Fruit fly (Drosophila melanogaster): ENCODE measurements around the gene CG4995.

The CG4995 gene

DNA sequence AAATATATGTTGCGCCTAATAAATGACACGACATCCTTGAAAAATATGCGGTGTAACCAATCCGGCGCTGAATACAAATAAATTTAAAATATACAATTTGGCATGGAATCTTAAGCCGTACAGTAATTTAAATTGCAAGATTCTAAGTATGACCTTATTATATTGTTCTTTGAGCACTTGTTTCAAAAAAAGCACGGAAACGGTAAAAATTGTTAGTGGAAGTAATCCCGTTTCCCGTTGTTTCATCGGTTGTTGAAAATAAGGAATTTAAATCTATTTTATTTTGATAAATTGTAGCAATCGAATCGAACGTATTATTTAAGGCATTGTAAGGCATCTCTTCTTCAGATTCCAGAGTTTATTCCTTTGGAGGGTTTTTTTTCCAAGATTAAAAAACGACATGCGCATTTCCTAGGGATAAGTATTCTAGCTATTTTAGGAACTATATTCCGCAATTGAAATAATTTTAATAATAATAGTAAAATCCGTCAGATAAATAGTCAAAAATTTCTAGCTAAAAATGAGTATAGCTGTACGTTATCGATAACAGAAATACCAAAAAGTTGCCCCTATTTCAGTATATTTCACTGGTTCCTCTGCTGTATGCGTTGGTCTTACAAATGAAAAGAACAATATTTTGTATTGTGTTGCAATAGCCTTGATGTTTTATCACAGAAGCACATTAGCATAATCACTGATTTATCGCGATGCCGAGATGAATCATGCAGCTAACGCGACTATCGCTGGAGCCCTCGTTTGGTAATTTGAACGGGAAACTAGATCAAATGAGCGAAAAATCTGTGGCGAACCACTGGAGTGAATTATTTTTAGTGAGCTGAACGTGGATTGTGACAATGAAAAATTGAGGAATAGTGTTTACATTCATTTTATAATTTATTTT, 11.1 kb downstream of the CG4995 start, which contains the start of gene GATAd:
TSS of gene GATAd (plus strand) at position 644 of the 901 bp plus-strand sequence.
- TF ChIP-seq Hr96 (GFP tag; optimal IDR thresholded peaks at IDR 0.05): no peak
- TF ChIP-seq cnc (optimal IDR thresholded peaks at IDR 0.05): no peak
- TF ChIP-seq CG11617 (GFP tag; optimal IDR thresholded peaks at IDR 0.05): no peak
- TF ChIP-seq tj (GFP tag; optimal IDR thresholded peaks at IDR 0.05): no peak
- TF ChIP-seq CG7101 (tag; optimal IDR thresholded peaks at IDR 0.05): peak; percentile 8
- TF ChIP-seq ovo (GFP tag; optimal IDR thresholded peaks at IDR 0.05): no peak
- peak; percentile 41 for TF ChIP-seq bab1 (GFP tag; optimal IDR thresholded peaks at IDR 0.05)
- peak; percentile 23 for TF ChIP-seq Mnt (GFP tag; optimal IDR thresholded peaks at IDR 0.05)
- peak; percentile 15 for TF ChIP-seq CG12768 (GFP tag; optimal IDR thresholded peaks at IDR 0.05)
- no peak for TF ChIP-seq cic (GFP tag; optimal IDR thresholded peaks at IDR 0.05)
- peak; percentile 38 for TF ChIP-seq pad (GFP tag; optimal IDR thresholded peaks at IDR 0.05)
- TF ChIP-seq kay (GFP tag; ENCODE audit: borderline replicate concordance): peak; percentile 98
- no peak for TF ChIP-seq CG5204 (GFP tag; optimal IDR thresholded peaks at IDR 0.05)
- no peak for TF ChIP-seq CG14711 (tag; optimal IDR thresholded peaks at IDR 0.05)
- no peak for TF ChIP-seq Crg-1 (GFP tag; optimal IDR thresholded peaks at IDR 0.05)
- TF ChIP-seq CG7045 (GFP tag; optimal IDR thresholded peaks at IDR 0.05): no peak
- TF ChIP-seq CG1620 (GFP tag; optimal IDR thresholded peaks at IDR 0.05): no peak
- peak; percentile 30 for TF ChIP-seq CG33017 (tag; optimal IDR thresholded peaks at IDR 0.05)
- TF ChIP-seq Clk (GFP tag; optimal IDR thresholded peaks at IDR 0.05): no peak
- no peak for TF ChIP-seq toe (GFP tag; optimal IDR thresholded peaks at IDR 0.05)

DNA sequence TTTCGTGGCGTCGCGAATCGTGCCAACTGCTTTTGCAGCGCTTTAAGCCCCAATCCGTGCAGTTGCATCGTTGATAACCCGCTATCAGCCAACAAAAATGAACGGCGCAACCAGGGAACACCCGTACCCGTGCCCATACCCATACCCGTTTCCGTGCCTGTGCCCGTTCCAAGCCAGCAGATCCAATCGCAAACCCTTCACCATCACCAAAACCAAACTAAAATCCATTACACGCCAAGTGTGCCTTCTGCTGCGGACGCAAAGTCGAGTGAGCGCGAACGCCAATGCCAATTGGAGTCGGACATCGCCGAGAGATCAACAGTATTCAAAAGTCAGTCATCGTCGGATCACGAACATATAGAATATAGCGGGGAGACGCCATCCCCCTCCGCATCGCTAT, 11.9 kb downstream of the CG4995 start:
- no peak for TF ChIP-seq ovo (GFP tag; optimal IDR thresholded peaks at IDR 0.05)
- TF ChIP-seq CG14711 (tag; optimal IDR thresholded peaks at IDR 0.05): no peak
- no peak for TF ChIP-seq CG33017 (tag; optimal IDR thresholded peaks at IDR 0.05)
- TF ChIP-seq Crg-1 (GFP tag; optimal IDR thresholded peaks at IDR 0.05): no peak
- no peak for TF ChIP-seq CG11617 (GFP tag; optimal IDR thresholded peaks at IDR 0.05)
- TF ChIP-seq Clk (GFP tag; optimal IDR thresholded peaks at IDR 0.05): no peak
- no peak for TF ChIP-seq pad (GFP tag; optimal IDR thresholded peaks at IDR 0.05)
- no peak for TF ChIP-seq kay (GFP tag; ENCODE audit: borderline replicate concordance)
- no peak for TF ChIP-seq CG5204 (GFP tag; optimal IDR thresholded peaks at IDR 0.05)
- no peak for TF ChIP-seq toe (GFP tag; optimal IDR thresholded peaks at IDR 0.05)
- no peak for TF ChIP-seq cnc (optimal IDR thresholded peaks at IDR 0.05)
- TF ChIP-seq tj (GFP tag; optimal IDR thresholded peaks at IDR 0.05): no peak
- TF ChIP-seq CG1620 (GFP tag; optimal IDR thresholded peaks at IDR 0.05): no peak
- TF ChIP-seq CG12768 (GFP tag; optimal IDR thresholded peaks at IDR 0.05): no peak
- no peak for TF ChIP-seq bab1 (GFP tag; optimal IDR thresholded peaks at IDR 0.05)
- no peak for TF ChIP-seq CG7101 (tag; optimal IDR thresholded peaks at IDR 0.05)

DNA sequence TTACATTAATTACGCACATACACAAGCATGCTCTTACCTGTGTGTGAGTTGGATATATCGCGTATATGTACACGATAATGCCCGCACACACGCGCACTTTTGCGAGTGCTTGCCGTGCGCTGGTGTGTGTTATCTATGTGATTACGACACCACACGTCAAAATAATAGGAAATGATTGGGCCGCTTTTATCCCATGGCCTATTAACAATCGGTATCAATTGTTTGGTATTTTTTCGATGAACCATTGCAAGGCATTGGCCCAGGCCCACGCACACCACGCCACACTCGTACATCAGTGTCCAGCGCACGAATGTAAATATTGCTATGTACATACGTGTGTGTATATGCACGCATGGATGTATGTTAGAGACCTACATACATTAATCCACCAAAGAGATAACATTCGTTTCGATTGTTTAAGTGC, 12.6 kb downstream of the CG4995 start:
- TF ChIP-seq pad (GFP tag; optimal IDR thresholded peaks at IDR 0.05) (peak; percentile 44), Clk (GFP tag; optimal IDR thresholded peaks at IDR 0.05) (peak; percentile 59), Hr96 (GFP tag; optimal IDR thresholded peaks at IDR 0.05) (no peak), CG7101 (tag; optimal IDR thresholded peaks at IDR 0.05) (peak; percentile 55), CG1620 (GFP tag; optimal IDR thresholded peaks at IDR 0.05) (peak; percentile 28), kay (GFP tag; ENCODE audit: borderline replicate concordance) (peak; percentile 98), CG11617 (GFP tag; optimal IDR thresholded peaks at IDR 0.05) (peak; percentile 68), CG33017 (tag; optimal IDR thresholded peaks at IDR 0.05) (peak; percentile 56), cic (GFP tag; optimal IDR thresholded peaks at IDR 0.05) (peak; percentile 87), cnc (optimal IDR thresholded peaks at IDR 0.05) (no peak), toe (GFP tag; optimal IDR thresholded peaks at IDR 0.05) (no peak), CG7045 (GFP tag; optimal IDR thresholded peaks at IDR 0.05) (peak; percentile 62), ovo (GFP tag; optimal IDR thresholded peaks at IDR 0.05) (peak; percentile 45), CG5204 (GFP tag; optimal IDR thresholded peaks at IDR 0.05) (no peak), bab1 (GFP tag; optimal IDR thresholded peaks at IDR 0.05) (peak; percentile 62), CG12768 (GFP tag; optimal IDR thresholded peaks at IDR 0.05) (peak; percentile 85), Crg-1 (GFP tag; optimal IDR thresholded peaks at IDR 0.05) (peak; percentile 61), tj (GFP tag; optimal IDR thresholded peaks at IDR 0.05) (peak; percentile 73), Mnt (GFP tag; optimal IDR thresholded peaks at IDR 0.05) (peak; percentile 85), CG14711 (tag; optimal IDR thresholded peaks at IDR 0.05) (peak; percentile 43)

DNA sequence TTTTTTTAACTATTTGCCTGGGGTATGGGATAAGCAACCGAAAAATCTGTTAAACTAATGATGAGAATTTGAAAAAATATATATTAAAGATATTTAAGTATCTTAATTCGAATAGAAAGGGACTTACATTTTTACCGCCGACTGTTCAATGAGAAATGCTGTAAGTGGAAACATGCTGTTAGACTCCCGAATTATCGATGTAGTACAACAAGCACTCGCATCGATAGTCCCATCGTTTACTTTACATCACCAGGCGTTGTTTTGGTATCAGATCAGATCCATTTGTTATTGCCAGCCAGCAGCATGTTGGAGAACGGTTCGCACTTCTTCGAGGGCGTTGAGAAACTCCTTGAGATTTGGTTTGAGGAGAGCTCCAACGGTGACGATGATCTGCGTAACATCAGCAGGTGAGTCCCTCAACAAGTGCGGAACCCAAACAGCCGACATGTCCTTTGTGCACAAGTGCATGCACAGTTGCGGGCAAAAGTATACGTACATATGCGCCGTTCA, 17.0 kb downstream of the CG4995 start, which contains the start of gene SamDC:
TSS of gene SamDC (plus strand) at position 246 of the 510 bp plus-strand sequence.
- TF ChIP-seq cnc (optimal IDR thresholded peaks at IDR 0.05): no peak
- TF ChIP-seq CG5204 (GFP tag; optimal IDR thresholded peaks at IDR 0.05): no peak
- no peak for TF ChIP-seq ovo (GFP tag; optimal IDR thresholded peaks at IDR 0.05)
- TF ChIP-seq Clk (GFP tag; optimal IDR thresholded peaks at IDR 0.05): no peak
- TF ChIP-seq pad (GFP tag; optimal IDR thresholded peaks at IDR 0.05): peak; percentile 12
- peak; percentile 15 for TF ChIP-seq CG11617 (GFP tag; optimal IDR thresholded peaks at IDR 0.05)
- TF ChIP-seq kay (GFP tag; ENCODE audit: borderline replicate concordance): no peak
- TF ChIP-seq tj (GFP tag; optimal IDR thresholded peaks at IDR 0.05): no peak
- no peak for TF ChIP-seq toe (GFP tag; optimal IDR thresholded peaks at IDR 0.05)
- peak; percentile 31 for TF ChIP-seq cic (GFP tag; optimal IDR thresholded peaks at IDR 0.05)
- TF ChIP-seq CG12768 (GFP tag; optimal IDR thresholded peaks at IDR 0.05): no peak
- no peak for TF ChIP-seq CG33017 (tag; optimal IDR thresholded peaks at IDR 0.05)
- peak; percentile 63 for TF ChIP-seq bab1 (GFP tag; optimal IDR thresholded peaks at IDR 0.05)
- TF ChIP-seq CG1620 (GFP tag; optimal IDR thresholded peaks at IDR 0.05): peak; percentile 18
- no peak for TF ChIP-seq Crg-1 (GFP tag; optimal IDR thresholded peaks at IDR 0.05)
- TF ChIP-seq CG7045 (GFP tag; optimal IDR thresholded peaks at IDR 0.05): no peak
- TF ChIP-seq Mnt (GFP tag; optimal IDR thresholded peaks at IDR 0.05): peak; percentile 44
- TF ChIP-seq Hr96 (GFP tag; optimal IDR thresholded peaks at IDR 0.05): no peak
- no peak for TF ChIP-seq CG14711 (tag; optimal IDR thresholded peaks at IDR 0.05)
- TF ChIP-seq CG7101 (tag; optimal IDR thresholded peaks at IDR 0.05): peak; percentile 35

DNA sequence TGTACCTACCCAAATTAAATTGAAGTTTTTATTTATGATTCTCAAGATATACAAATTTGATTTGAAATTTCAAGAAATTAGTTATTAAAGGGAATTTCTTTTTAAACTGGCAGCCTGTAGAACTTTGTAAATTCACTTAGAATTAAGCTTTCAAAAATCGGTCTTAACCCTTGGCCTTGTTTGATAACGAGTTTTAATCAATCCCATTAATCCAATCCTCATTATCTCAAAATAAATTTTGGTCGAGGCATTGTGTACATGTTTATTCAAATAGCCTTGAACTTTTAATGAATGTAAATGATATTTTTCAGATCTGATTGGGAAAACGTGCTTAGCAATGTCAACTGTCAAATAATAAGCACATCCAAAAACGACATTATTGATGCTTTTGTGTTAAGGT, 17.6 kb downstream of the CG4995 start:
- TF ChIP-seq CG11617 (GFP tag; optimal IDR thresholded peaks at IDR 0.05): no peak
- TF ChIP-seq ovo (GFP tag; optimal IDR thresholded peaks at IDR 0.05): no peak
- TF ChIP-seq Crg-1 (GFP tag; optimal IDR thresholded peaks at IDR 0.05): no peak
- TF ChIP-seq kay (GFP tag; ENCODE audit: borderline replicate concordance): peak; percentile 72
